Fruit fly (Drosophila melanogaster) whole organism, embryonic: Measurements from ENCODE around the gene CG14868.

Experiments
- Atf3 ChIP-seq: fragments of 200-800 bp; sonication (Bioruptor generic); optimal IDR thresholded peaks from 3 replicates; lab custom pipeline; 2016; ENCODE audit warnings: missing biosample characterization, missing genetic modification characterization
- Awh ChIP-seq: fragments of 200-800 bp; sonication (Bioruptor generic); IDR thresholded peaks from 2 replicates; pipeline ENCODE4, ENCODE4 v1.3.6; 2022; ENCODE audit warnings: missing biosample characterization, missing genetic modification characterization
- BtbVII ChIP-seq: fragments of 200-800 bp; sonication (Bioruptor generic); optimal IDR thresholded peaks from 3 replicates; lab custom pipeline; 2017; ENCODE audit warnings: missing biosample characterization, mild to moderate bottlenecking, missing genetic modification characterization
- CG10462 ChIP-seq: fragments of 200-800 bp; sonication (Bioruptor generic); optimal IDR thresholded peaks from 2 replicates; lab custom pipeline; 2016; ENCODE audit warnings: missing biosample characterization, missing genetic modification characterization
- CG11247 ChIP-seq: fragments of 200-800 bp; sonication (Bioruptor generic); IDR thresholded peaks from 2 replicates; pipeline ENCODE4 v1.3.6; 2022; ENCODE audit warnings: missing biosample characterization, missing genetic modification characterization
- CG12236 ChIP-seq: fragments of 200-800 bp; sonication (Bioruptor generic); optimal IDR thresholded peaks from 2 replicates; lab custom pipeline; 2016; ENCODE audit warnings: missing biosample characterization, missing genetic modification characterization
- CG12659 ChIP-seq: fragments of 200-800 bp; sonication (Bioruptor generic); optimal IDR thresholded peaks from 3 replicates; lab custom pipeline; 2017; ENCODE audit warnings: mild to moderate bottlenecking, missing biosample characterization, missing genetic modification reagents, missing genetic modification characterization
- CG16815 ChIP-seq: fragments of 200-800 bp; sonication (Bioruptor generic); optimal IDR thresholded peaks from 3 replicates; lab custom pipeline; 2017; ENCODE audit warnings: missing biosample characterization, mild to moderate bottlenecking, missing genetic modification characterization
- CG17829 ChIP-seq: fragments of 200-800 bp; optimal IDR thresholded peaks from 2 replicates; lab custom pipeline; 2019; ENCODE audit warnings: missing biosample characterization, mild to moderate bottlenecking, missing genetic modification characterization, moderate library complexity
- CG1832 ChIP-seq: fragments of 200-800 bp; sonication (Bioruptor generic); optimal IDR thresholded peaks from 2 replicates; lab custom pipeline; 2017; ENCODE audit warnings: missing biosample characterization, mild to moderate bottlenecking, missing genetic modification characterization, inconsistent platforms
- CG2116 ChIP-seq: fragments of 200-800 bp; sonication (Bioruptor generic); optimal IDR thresholded peaks from 3 replicates; lab custom pipeline; 2018; ENCODE audit warnings: missing biosample characterization, mild to moderate bottlenecking, missing genetic modification characterization
- CG32532 ChIP-seq: fragments of 200-800 bp; sonication (Bioruptor generic); IDR thresholded peaks from 2 replicates; pipeline ENCODE4 v1.3.6; 2022; ENCODE audit warnings: missing biosample characterization, missing genetic modification characterization
- CG32772 ChIP-seq: fragments of 200-800 bp; sonication (Bioruptor generic); IDR thresholded peaks from 2 replicates; pipeline ENCODE4 v1.3.6; 2022; ENCODE audit warnings: missing biosample characterization, missing genetic modification characterization
- CG3726 ChIP-seq: fragments of 200-800 bp; sonication (Bioruptor generic); IDR thresholded peaks from 3 replicates; pipeline ENCODE4, ENCODE4 v1.3.6; 2022; ENCODE audit warnings: missing biosample characterization, missing genetic modification characterization
- CG4360 ChIP-seq: fragments of 200-800 bp; sonication (Bioruptor generic); IDR thresholded peaks from 2 replicates; pipeline ENCODE4 v1.3.6; 2022; ENCODE audit warnings: missing biosample characterization, missing genetic modification characterization
- CG4404 ChIP-seq: fragments of 200-800 bp; sonication (Bioruptor generic); IDR thresholded peaks from 2 replicates; pipeline ENCODE4 v1.3.6; 2022; ENCODE audit warnings: missing biosample characterization, missing genetic modification characterization
- CG7372 ChIP-seq: fragments of 200-800 bp; sonication (Bioruptor generic); IDR thresholded peaks from 2 replicates; pipeline ENCODE4 v1.3.6; 2022; ENCODE audit warnings: missing biosample characterization, missing genetic modification characterization
- CG9817 ChIP-seq: fragments of 200-800 bp; sonication (Bioruptor generic); optimal IDR thresholded peaks from 2 replicates; lab custom pipeline; 2018; ENCODE audit warnings: missing biosample characterization, mild to moderate bottlenecking, missing genetic modification characterization, moderate library complexity
- CG9876 ChIP-seq: fragments of 200-800 bp; sonication (Bioruptor generic); optimal IDR thresholded peaks from 2 replicates; lab custom pipeline; 2016; ENCODE audit warnings: missing biosample characterization, missing genetic modification characterization
- CkIIα-i1 ChIP-seq: fragments of 200-800 bp; sonication (Bioruptor generic); IDR thresholded peaks from 2 replicates; pipeline ENCODE4 v1.3.6; 2022; ENCODE audit warnings: missing biosample characterization, missing genetic modification characterization
- CrebB ChIP-seq: fragments of 200-800 bp; sonication (Bioruptor generic); optimal IDR thresholded peaks from 3 replicates; lab custom pipeline; 2018; ENCODE audit warnings: missing biosample characterization, mild to moderate bottlenecking, missing genetic modification characterization
- Dek ChIP-seq: fragments of 200-800 bp; sonication (Bioruptor generic); optimal IDR thresholded peaks from 3 replicates; lab custom pipeline; 2019; ENCODE audit warnings: missing biosample characterization, mild to moderate bottlenecking, missing genetic modification characterization, moderate library complexity
- HLHmδ ChIP-seq: fragments of 200-800 bp; sonication (Bioruptor generic); optimal IDR thresholded peaks from 2 replicates; lab custom pipeline; 2018; ENCODE audit warnings: missing biosample characterization, mild to moderate bottlenecking, missing genetic modification characterization, moderate library complexity
- HmgZ ChIP-seq: fragments of 200-800 bp; sonication (Bioruptor generic); optimal IDR thresholded peaks from 2 replicates; lab custom pipeline; 2018; ENCODE audit warnings: missing biosample characterization, mild to moderate bottlenecking, missing genetic modification characterization
- Hr3 ChIP-seq: fragments of 200-800 bp; sonication (Bioruptor generic); optimal IDR thresholded peaks from 3 replicates; lab custom pipeline; 2016; ENCODE audit warnings: missing biosample characterization, missing genetic modification characterization
- NC2β ChIP-seq: fragments of 200-800 bp; sonication (Bioruptor generic); optimal IDR thresholded peaks from 2 replicates; lab custom pipeline; 2016; ENCODE audit warnings: missing biosample characterization, missing genetic modification characterization
- Nf-YC ChIP-seq: fragments of 200-800 bp; optimal IDR thresholded peaks from 3 replicates; lab custom pipeline; 2019; ENCODE audit warnings: missing biosample characterization, mild to moderate bottlenecking, missing genetic modification characterization, moderate library complexity
- Stat92E ChIP-seq, 3 experiments: fragments of >200 bp in 2 of 3; fragments of 200-800 bp in 1 of 3; sonication (Bioruptor generic) in 1 of 3; optimal IDR thresholded peaks; 2 replicates each; lab custom pipeline; 2017 to 2019; ENCODE audit warnings: missing biosample characterization in 3 of 3, missing genetic modification characterization in 3 of 3, mild to moderate bottlenecking in 1 of 3, moderate library complexity in 1 of 3
- TFAM ChIP-seq: fragments of 200-800 bp; sonication (Bioruptor generic); optimal IDR thresholded peaks from 2 replicates; lab custom pipeline; 2017; ENCODE audit warnings: missing biosample characterization, missing genetic modification characterization, inconsistent platforms
- ara ChIP-seq: fragments of 200-800 bp; sonication (Bioruptor generic); IDR thresholded peaks from 2 replicates; pipeline ENCODE4 v1.3.6; 2022; ENCODE audit warnings: missing biosample characterization, missing genetic modification characterization
- bcd ChIP-seq: fragments of 200-800 bp; sonication (Bioruptor generic); optimal IDR thresholded peaks from 2 replicates; lab custom pipeline; 2017; ENCODE audit warnings: missing biosample characterization, mild to moderate bottlenecking, missing genetic modification characterization
- cato ChIP-seq: fragments of 200-800 bp; sonication (Bioruptor generic); optimal IDR thresholded peaks from 2 replicates; lab custom pipeline; 2016; ENCODE audit warnings: missing biosample characterization, missing genetic modification characterization, borderline replicate concordance
- crol ChIP-seq: fragments of 200-800 bp; sonication (Bioruptor generic); IDR thresholded peaks from 2 replicates; pipeline ENCODE4 v1.3.6; 2022; ENCODE audit warnings: missing biosample characterization, missing genetic modification characterization
- cwo ChIP-seq: fragments of 200-800 bp; sonication (Bioruptor generic); optimal IDR thresholded peaks from 3 replicates; lab custom pipeline; 2017; ENCODE audit warnings: missing biosample characterization, missing genetic modification characterization, mild to moderate bottlenecking, moderate library complexity, missing genetic modification reagents
- dimm ChIP-seq: fragments of 200-800 bp; sonication (Bioruptor generic); IDR thresholded peaks from 2 replicates; pipeline ENCODE4 v1.3.6; 2022; ENCODE audit warnings: missing biosample characterization, missing genetic modification characterization
- gcm2 ChIP-seq: fragments of 200-800 bp; sonication (Bioruptor generic); optimal IDR thresholded peaks from 2 replicates; lab custom pipeline; 2016; ENCODE audit warnings: missing biosample characterization, missing genetic modification characterization
- gsb ChIP-seq: fragments of 200-800 bp; sonication (Bioruptor generic); IDR thresholded peaks from 2 replicates; pipeline ENCODE4 v1.3.6; 2022; ENCODE audit warnings: missing biosample characterization, missing genetic modification characterization
- h ChIP-seq: fragments of >200 bp; optimal IDR thresholded peaks from 2 replicates; lab custom pipeline; 2017
- her ChIP-seq: fragments of 200-800 bp; sonication (Bioruptor generic); optimal IDR thresholded peaks from 2 replicates; lab custom pipeline; 2016; ENCODE audit warnings: missing biosample characterization, missing genetic modification characterization
- kni ChIP-seq: fragments of 200-800 bp; sonication (Bioruptor generic); optimal IDR thresholded peaks from 3 replicates; lab custom pipeline; 2017; ENCODE audit warnings: mild to moderate bottlenecking, missing biosample characterization, missing genetic modification reagents, missing genetic modification characterization
- lmd ChIP-seq: fragments of 200-800 bp; sonication (Bioruptor generic); IDR thresholded peaks from 2 replicates; pipeline ENCODE4 v1.3.6; 2022; ENCODE audit warnings: missing biosample characterization, missing genetic modification characterization
- nmo ChIP-seq: fragments of 200-800 bp; sonication (Bioruptor generic); optimal IDR thresholded peaks from 2 replicates; lab custom pipeline; 2018; ENCODE audit warnings: missing biosample characterization, mild to moderate bottlenecking, missing genetic modification characterization, moderate library complexity
- peb ChIP-seq: fragments of 200-800 bp; sonication (Bioruptor generic); IDR thresholded peaks from 2 replicates; pipeline ENCODE4 v1.3.6; 2022; ENCODE audit warnings: missing biosample characterization, missing genetic modification characterization
- pzg ChIP-seq: fragments of 200-800 bp; sonication (Bioruptor generic); optimal IDR thresholded peaks from 3 replicates; lab custom pipeline; 2018; ENCODE audit warnings: missing biosample characterization, mild to moderate bottlenecking, missing genetic modification characterization, moderate library complexity
- scrt ChIP-seq: fragments of 200-800 bp; sonication (Bioruptor generic); optimal IDR thresholded peaks from 2 replicates; lab custom pipeline; 2018; ENCODE audit warnings: missing biosample characterization, mild to moderate bottlenecking, missing genetic modification characterization, moderate library complexity
- sens ChIP-seq: fragments of 200-800 bp; sonication (Bioruptor generic); peaks from one replicate; lab custom pipeline; 2016; ENCODE audit warnings: missing biosample characterization, missing genetic modification characterization
- sens-2 ChIP-seq: fragments of 200-800 bp; sonication (Bioruptor generic); IDR thresholded peaks from 2 replicates; pipeline ENCODE4 v1.3.6; 2022; ENCODE audit warnings: missing biosample characterization, missing genetic modification characterization
- shn ChIP-seq: fragments of 200-800 bp; sonication (Bioruptor generic); optimal IDR thresholded peaks from 3 replicates; lab custom pipeline; 2016; ENCODE audit warnings: missing biosample characterization, missing genetic modification characterization
- sim ChIP-seq: fragments of 200-800 bp; sonication (Bioruptor generic); IDR thresholded peaks from 2 replicates; pipeline ENCODE4 v1.3.6; 2022; ENCODE audit warnings: missing biosample characterization, missing genetic modification characterization
- tap ChIP-seq: fragments of 200-800 bp; optimal IDR thresholded peaks from 3 replicates; lab custom pipeline; 2019; ENCODE audit warnings: missing biosample characterization, mild to moderate bottlenecking, missing genetic modification characterization, moderate library complexity

Gene CG14868

dm6 chr3R:15409772-15410688 lies 40.3 kb upstream of the CG14868 start (continued):
- TF ChIP-seq ara (GFP tag; lab: Robert Waterston, UW) (0 out of 2 replicates have a peak, but pooled peaks have one; percentile 6), CG32532 (GFP tag; lab: Robert Waterston, UW) (no peak), cato (GFP tag; lab: Kevin White, UChicago) (no peak), CG2116 (GFP tag; lab: Kevin White, UChicago) (no peak), Hr3 (GFP tag; lab: Kevin White, UChicago) (no peak), gcm2 (no peak), CG32772 (GFP tag; lab: Robert Waterston, UW) (no peak), Nf-YC (tag; lab: Kevin White, UChicago) (no peak), CkIIα-i1 (GFP tag; lab: Robert Waterston, UW) (no peak), sens (GFP tag; lab: Kevin White, UChicago) (peak; percentile 25), crol (GFP tag; lab: Robert Waterston, UW) (peak; percentile 78), BtbVII (GFP tag; lab: Kevin White, UChicago) (no peak), peb (GFP tag; lab: Robert Waterston, UW) (no peak), tap (no peak), Atf3 (GFP tag; lab: Kevin White, UChicago) (no peak), cwo (GFP tag; lab: Kevin White, UChicago) (no peak), HmgZ (tag; lab: Kevin White, UChicago) (no peak), NC2β (GFP tag; lab: Kevin White, UChicago) (no peak), CG1832 (no peak), shn (GFP tag; lab: Kevin White, UChicago) (peak; percentile 11), her (GFP tag; lab: Kevin White, UChicago) (no peak), HLHmδ (GFP tag; lab: Kevin White, UChicago) (no peak), Awh (GFP tag; lab: Robert Waterston, UW) (0 out of 2 replicates have a peak, but pooled peaks have one; percentile 26), CG12659 (GFP tag; lab: Kevin White, UChicago) (peak; percentile 6), sim (GFP tag; lab: Robert Waterston, UW) (no peak), CrebB (no peak), CG16815 (no peak), kni (GFP tag; lab: Kevin White, UChicago) (no peak), CG7372 (GFP tag; lab: Robert Waterston, UW) (no peak), pzg (GFP tag; lab: Kevin White, UChicago) (no peak), lmd (peak; percentile 19; the same call in 1 of the 2 replicates), CG3726 (GFP tag; lab: Robert Waterston, UW) (no peak), CG9876 (GFP tag; lab: Kevin White, UChicago) (no peak), nmo (GFP tag; lab: Kevin White, UChicago) (peak; percentile 34), Dek (no peak), CG11247 (GFP tag; lab: Robert Waterston, UW) (no peak), CG4404 (GFP tag; lab: Robert Waterston, UW) (no peak), CG9817 (tag; lab: Kevin White, UChicago) (no peak), Stat92E (GFP tag; optimal IDR thresholded peaks at IDR 0.05; lab: Kevin White, UChicago) (no peak), TFAM (no peak), scrt (GFP tag; lab: Kevin White, UChicago) (no peak), CG17829 (no peak), CG4360 (GFP tag; lab: Robert Waterston, UW) (no peak), h (no peak), gsb (GFP tag; lab: Robert Waterston, UW) (no peak), bcd (GFP tag; lab: Kevin White, UChicago) (no peak), sens-2 (no peak), CG12236 (GFP tag; lab: Kevin White, UChicago) (no peak), dimm (GFP tag; lab: Robert Waterston, UW) (no peak), CG10462 (GFP tag; lab: Kevin White, UChicago) (no peak)
